Worm (Caenorhabditis elegans): ENCODE measurements around the gene C42D8.9.

DNA sequence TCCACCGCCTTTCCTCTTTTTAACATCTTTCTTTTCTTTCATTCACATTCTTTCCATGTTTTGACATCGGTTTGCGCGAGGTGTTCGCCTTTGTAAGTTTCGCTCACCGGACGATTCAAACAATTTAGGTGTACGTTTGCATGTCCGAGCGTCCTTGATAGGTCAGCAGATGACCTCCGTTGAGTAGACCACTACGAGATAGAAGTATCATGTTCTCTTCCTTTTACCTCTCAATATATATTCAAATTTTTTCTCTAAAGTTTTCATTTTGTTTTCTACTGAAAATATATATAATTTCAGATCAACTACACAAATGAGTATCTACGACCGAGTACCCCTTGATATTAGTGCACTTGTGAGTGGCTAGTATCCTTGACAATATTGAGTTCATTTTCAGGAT lies 46.1 kb downstream of the C42D8.9 start, which contains the start of gene C24H10.3:
- TF ChIP-seq ceh-82 (tag; optimal IDR thresholded peaks at IDR 0.05) (no peak), skn-1 (tag; optimal IDR thresholded peaks at IDR 0.05) (no peak), nhr-12 (tag; optimal IDR thresholded peaks at IDR 0.05) (no peak), unc-62 (GFP tag; optimal IDR thresholded peaks at IDR 0.05) (no peak), lin-13 (GFP tag; optimal IDR thresholded peaks at IDR 0.05) (no peak), nhr-77 (tag; optimal IDR thresholded peaks at IDR 0.05) (no peak), ceh-16 (tag; optimal IDR thresholded peaks at IDR 0.05) (no peak), crh-2 (tag; optimal IDR thresholded peaks at IDR 0.05) (no peak), Y55F3AM.14 (GFP tag; optimal IDR thresholded peaks at IDR 0.05) (no peak), unc-39 (tag; optimal IDR thresholded peaks at IDR 0.05) (no peak), zag-1 (tag; optimal IDR thresholded peaks at IDR 0.05) (no peak), ZK546.5 (tag; optimal IDR thresholded peaks at IDR 0.05) (no peak), nhr-129 (tag; optimal IDR thresholded peaks at IDR 0.05) (no peak), nhr-25 (tag; optimal IDR thresholded peaks at IDR 0.05) (no peak)
